Fruit fly (Drosophila melanogaster) whole organism, wandering third instar larva: ENCODE measurements around the gene larp.

Experiments used
- Dfd ChIP-seq: fragments of >200 bp; optimal IDR thresholded peaks from 2 replicates; lab custom pipeline; 2017; ENCODE audit warnings: missing biosample characterization, missing genetic modification characterization
- Hr83 ChIP-seq: fragments of 200-300 bp; sonication (Bioruptor generic); optimal IDR thresholded peaks from 2 replicates; lab custom pipeline; 2016; ENCODE audit warnings: missing biosample characterization, mild to moderate bottlenecking, missing genetic modification characterization, moderate library complexity; ENCODE audit not compliant: poor library complexity, severe bottlenecking
- Myc ChIP-seq: fragments of >200 bp; optimal IDR thresholded peaks from 2 replicates; lab custom pipeline; 2017
- ey ChIP-seq: fragments of 200-800 bp; sonication (Bioruptor generic); optimal IDR thresholded peaks from 2 replicates; lab custom pipeline; 2016; ENCODE audit warnings: missing biosample characterization, missing genetic modification characterization
- lola ChIP-seq: fragments of >200 bp; optimal IDR thresholded peaks from 2 replicates; lab custom pipeline; 2017; ENCODE audit warnings: missing biosample characterization, missing genetic modification characterization
- rgr ChIP-seq: fragments of 200-800 bp; sonication (Bioruptor generic); optimal IDR thresholded peaks from 3 replicates; lab custom pipeline; 2016; ENCODE audit warnings: missing biosample characterization, mild to moderate bottlenecking, missing genetic modification characterization
- usp ChIP-seq: fragments of >200 bp; optimal IDR thresholded peaks from 2 replicates; lab custom pipeline; 2017; ENCODE audit warnings: missing biosample characterization, missing genetic modification characterization
- woc ChIP-seq: sonication (Bioruptor generic); optimal IDR thresholded peaks from 2 replicates; lab custom pipeline; 2016; ENCODE audit warnings: missing biosample characterization, mild to moderate bottlenecking, missing genetic modification characterization

DNA sequence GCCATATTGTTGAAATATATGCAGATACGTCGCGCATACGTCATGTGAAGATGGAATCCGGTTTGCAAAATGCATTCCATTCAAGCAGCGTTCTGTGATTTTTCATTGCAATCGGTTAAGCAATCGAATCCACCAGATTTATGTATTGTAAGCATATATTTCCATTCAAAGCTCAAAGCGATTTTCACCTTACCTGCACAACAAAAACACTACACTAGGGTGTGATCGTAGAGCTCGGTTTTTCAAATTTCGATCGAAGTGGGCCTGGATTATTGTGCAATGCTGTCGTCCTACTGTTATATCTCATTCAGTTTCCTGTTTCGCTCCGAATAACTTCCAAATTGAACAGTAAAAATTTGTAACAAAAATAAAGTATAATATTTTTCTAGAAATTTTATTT, 45.2 kb downstream of the larp start, which contains the start of gene Mst98Ca:
- TF ChIP-seq usp (no peak), lola (GFP tag; lab: Kevin White, UChicago) (no peak), rgr (GFP tag; lab: Kevin White, UChicago) (no peak), woc (GFP tag; lab: Kevin White, UChicago) (no peak), ey (no peak), Dfd (GFP tag; lab: Kevin White, UChicago) (no peak), Myc (lab: Kevin White, UChicago) (no peak), Hr83 (GFP tag; lab: Kevin White, UChicago) (no peak)
